Fruit fly (Drosophila melanogaster): ENCODE data around the gene b.

Gene b

dm6 chr2L:13838647-13839390 lies 17.8 kb downstream of the b start:
- TF ChIP-seq CG9948 (tag; optimal IDR thresholded peaks at IDR 0.05) (no peak), Snoo (tag; optimal IDR thresholded peaks at IDR 0.05) (no peak), CG15710 (tag; optimal IDR thresholded peaks at IDR 0.05) (no peak), CG17806 (tag; optimal IDR thresholded peaks at IDR 0.05) (no peak), D1 (tag; optimal IDR thresholded peaks at IDR 0.05) (no peak), rn (GFP tag; IDR thresholded peaks at IDR 0.05) (no peak), EcR (GFP tag; optimal IDR thresholded peaks at IDR 0.05) (no peak), Pif1B (GFP tag; optimal IDR thresholded peaks at IDR 0.05) (no peak), CG14655 (GFP tag; optimal IDR thresholded peaks at IDR 0.05) (no peak), CG8301 (tag; optimal IDR thresholded peaks at IDR 0.05) (no peak), fd96Ca (GFP tag; IDR thresholded peaks at IDR 0.05) (no peak), CG8159 (tag; optimal IDR thresholded peaks at IDR 0.05) (no peak), CG34367 (tag; optimal IDR thresholded peaks at IDR 0.05) (no peak), CG12605 (GFP tag; IDR thresholded peaks at IDR 0.05) (no peak), CG13204 (GFP tag; optimal IDR thresholded peaks at IDR 0.05) (no peak), CG10348 (GFP tag; IDR thresholded peaks at IDR 0.05) (no peak)

- TF ChIP-seq Snoo (tag; optimal IDR thresholded peaks at IDR 0.05) (peak; percentile 91), CG10348 (GFP tag; IDR thresholded peaks at IDR 0.05) (0 out of 2 replicates have a peak, but pooled peaks have one; percentile 16), Ets98B (GFP tag; IDR thresholded peaks at IDR 0.05) (peak; percentile 80), CG9948 (tag; optimal IDR thresholded peaks at IDR 0.05) (peak; percentile 88), CG4496 (GFP tag; IDR thresholded peaks at IDR 0.05) (peak; percentile 86), CG8301 (tag; optimal IDR thresholded peaks at IDR 0.05) (peak; percentile 88), CG8159 (tag; optimal IDR thresholded peaks at IDR 0.05) (peak; percentile 86), EcR (GFP tag; optimal IDR thresholded peaks at IDR 0.05) (no peak), CG17806 (tag; optimal IDR thresholded peaks at IDR 0.05) (peak; percentile 81), CG13204 (GFP tag; optimal IDR thresholded peaks at IDR 0.05) (peak; percentile 46), gl (tag; optimal IDR thresholded peaks at IDR 0.05) (peak; percentile 40), Pif1B (GFP tag; optimal IDR thresholded peaks at IDR 0.05) (peak; percentile 76), D1 (tag; optimal IDR thresholded peaks at IDR 0.05) (peak; percentile 82), Pif1A (GFP tag; optimal IDR thresholded peaks at IDR 0.05) (peak; percentile 83), CG34367 (tag; optimal IDR thresholded peaks at IDR 0.05) (peak; percentile 76), CG15710 (tag; optimal IDR thresholded peaks at IDR 0.05) (peak; percentile 83), rn (GFP tag; IDR thresholded peaks at IDR 0.05) (peak; percentile 48; the same call in 1 of the 2 replicates), CG14655 (GFP tag; optimal IDR thresholded peaks at IDR 0.05) (peak; percentile 92), CG32121 (GFP tag; IDR thresholded peaks at IDR 0.05) (peak; percentile 90), fd96Ca (GFP tag; IDR thresholded peaks at IDR 0.05) (no peak; the same call in 2 of the 3 replicates), CG12605 (GFP tag; IDR thresholded peaks at IDR 0.05) (peak; percentile 56)
Measured at dm6 chr2L:13839744-13840151, 18.7 kb downstream of the b start.

- no peak for TF ChIP-seq rn (GFP tag; IDR thresholded peaks at IDR 0.05)
- TF ChIP-seq CG34367 (tag; optimal IDR thresholded peaks at IDR 0.05) = no peak
- no peak for TF ChIP-seq CG12605 (GFP tag; IDR thresholded peaks at IDR 0.05)
- TF ChIP-seq EcR (GFP tag; optimal IDR thresholded peaks at IDR 0.05) = no peak
- TF ChIP-seq fd96Ca (GFP tag; IDR thresholded peaks at IDR 0.05) = no peak
- no peak for TF ChIP-seq CG13204 (GFP tag; optimal IDR thresholded peaks at IDR 0.05)
- TF ChIP-seq CG9948 (tag; optimal IDR thresholded peaks at IDR 0.05) = no peak
- TF ChIP-seq CG8301 (tag; optimal IDR thresholded peaks at IDR 0.05) = no peak
- TF ChIP-seq CG14655 (GFP tag; optimal IDR thresholded peaks at IDR 0.05) = no peak
- TF ChIP-seq CG8159 (tag; optimal IDR thresholded peaks at IDR 0.05) = no peak
- no peak for TF ChIP-seq Snoo (tag; optimal IDR thresholded peaks at IDR 0.05)
- no peak for TF ChIP-seq CG17806 (tag; optimal IDR thresholded peaks at IDR 0.05)
- no peak for TF ChIP-seq gl (tag; optimal IDR thresholded peaks at IDR 0.05)
Measured at dm6 chr2L:13841508-13841907, 20.5 kb downstream of the b start, which contains the start of gene CG33307. CG33307 (minus strand) TSS chr2L:13841520.

dm6 chr2L:13842078-13842477 lies 21.0 kb downstream of the b start:
- no peak for TF ChIP-seq Snoo (tag; optimal IDR thresholded peaks at IDR 0.05)
- TF ChIP-seq D1 (tag; optimal IDR thresholded peaks at IDR 0.05) = peak; percentile 29

- no peak for TF ChIP-seq CG8159 (tag; optimal IDR thresholded peaks at IDR 0.05)
- no peak for TF ChIP-seq CG32121 (GFP tag; IDR thresholded peaks at IDR 0.05)
- TF ChIP-seq CG12605 (GFP tag; IDR thresholded peaks at IDR 0.05) = no peak
- no peak for TF ChIP-seq Snoo (tag; optimal IDR thresholded peaks at IDR 0.05)
Measured at dm6 chr2L:13842572-13842971, 21.5 kb downstream of the b start.

dm6 chr2L:13843692-13844284 lies 22.7 kb downstream of the b start, which contains the start of gene CG33306:
CG33306 (minus strand) TSS chr2L:13843742.
- no peak for TF ChIP-seq CG10348 (GFP tag; IDR thresholded peaks at IDR 0.05)
- TF ChIP-seq CG8159 (tag; optimal IDR thresholded peaks at IDR 0.05) = no peak
- no peak for TF ChIP-seq Ets98B (GFP tag; IDR thresholded peaks at IDR 0.05)
- no peak for TF ChIP-seq Snoo (tag; optimal IDR thresholded peaks at IDR 0.05)
- no peak for TF ChIP-seq CG34367 (tag; optimal IDR thresholded peaks at IDR 0.05)
- TF ChIP-seq EcR (GFP tag; optimal IDR thresholded peaks at IDR 0.05) = no peak
- TF ChIP-seq fd96Ca (GFP tag; IDR thresholded peaks at IDR 0.05) = no peak
- TF ChIP-seq CG4496 (GFP tag; IDR thresholded peaks at IDR 0.05) = no peak
- TF ChIP-seq Pif1A (GFP tag; optimal IDR thresholded peaks at IDR 0.05) = no peak
- no peak for TF ChIP-seq CG15710 (tag; optimal IDR thresholded peaks at IDR 0.05)
- no peak for TF ChIP-seq CG9948 (tag; optimal IDR thresholded peaks at IDR 0.05)
- TF ChIP-seq CG14655 (GFP tag; optimal IDR thresholded peaks at IDR 0.05) = no peak

Measured in whole organism, pupa.